Fruit fly (Drosophila melanogaster): ENCODE data around the gene pins.
A peak's percentile ranks its signal among the peaks of the same experiment; 100 is the strongest.

The pins gene

DNA sequence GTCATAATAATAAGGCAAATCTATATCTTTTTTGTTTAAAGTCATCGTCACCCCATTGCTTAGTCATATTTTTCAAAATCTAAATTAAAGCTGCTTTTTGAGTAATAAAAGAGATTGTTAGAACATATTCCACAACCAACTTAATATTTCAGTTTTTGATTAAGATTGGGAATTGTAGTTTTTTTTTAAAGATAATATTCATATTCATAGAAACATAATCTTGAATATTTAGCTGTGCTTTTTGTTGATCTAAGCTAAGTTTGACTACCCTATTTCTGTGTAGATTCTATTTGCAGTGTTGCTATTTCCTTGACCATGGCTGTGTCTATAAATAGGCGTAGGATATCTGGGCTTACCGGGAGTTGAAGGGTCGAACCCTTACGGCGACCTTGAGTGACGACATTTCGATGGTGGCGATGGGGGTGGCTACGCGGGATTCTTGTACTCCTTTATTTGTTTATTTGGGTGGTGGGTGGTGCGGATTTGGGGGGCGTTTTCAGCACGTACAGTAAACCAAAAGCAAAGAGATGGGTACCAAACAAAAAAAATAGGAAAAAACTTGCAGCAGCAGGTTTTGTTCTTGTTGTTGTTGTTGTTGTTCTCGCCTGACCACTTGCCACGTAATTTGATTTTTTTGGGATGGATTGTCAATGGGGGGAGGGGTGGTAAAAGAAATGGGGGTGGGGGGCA is 24.5 kb upstream of the pins start (continued):
- peak; percentile 18 for TF ChIP-seq CG3281 (GFP tag; optimal IDR thresholded peaks at IDR 0.05)
- no peak for TF ChIP-seq CG1024 (GFP tag; IDR thresholded peaks at IDR 0.05)
- TF ChIP-seq lilli (GFP tag; optimal IDR thresholded peaks at IDR 0.05) = no peak
- TF ChIP-seq knrl (GFP tag; IDR thresholded peaks at IDR 0.05; ENCODE audit: partially characterized antibody) = no peak
- TF ChIP-seq CG3726 (GFP tag; IDR thresholded peaks at IDR 0.05) = no peak
- no peak for TF ChIP-seq CG12219 (GFP tag; optimal IDR thresholded peaks at IDR 0.05)
- TF ChIP-seq CG1647 (GFP tag; optimal IDR thresholded peaks at IDR 0.05) = no peak
- no peak for TF ChIP-seq CG5180 (GFP tag; optimal IDR thresholded peaks at IDR 0.05)
- no peak for TF ChIP-seq CG2875 (GFP tag; optimal IDR thresholded peaks at IDR 0.05)
- TF ChIP-seq otp (GFP tag; IDR thresholded peaks at IDR 0.05) = no peak
- TF ChIP-seq CG11085 (GFP tag; IDR thresholded peaks at IDR 0.05) = no peak
- TF ChIP-seq CG17612 (GFP tag; IDR thresholded peaks at IDR 0.05) = no peak
- TF ChIP-seq sima (GFP tag; optimal IDR thresholded peaks at IDR 0.05) = no peak
- no peak for TF ChIP-seq dysf (GFP tag; IDR thresholded peaks at IDR 0.05)
- TF ChIP-seq CG18599 (GFP tag; optimal IDR thresholded peaks at IDR 0.05) = peak; percentile 19
- TF ChIP-seq HmgD (GFP tag; optimal IDR thresholded peaks at IDR 0.05) = no peak
- TF ChIP-seq sqz (GFP tag; optimal IDR thresholded peaks at IDR 0.05) = peak; percentile 81
- TF ChIP-seq gsb-n (tag; optimal IDR thresholded peaks at IDR 0.05) = no peak
- no peak for TF ChIP-seq CG2116 (GFP tag; optimal IDR thresholded peaks at IDR 0.05)
- TF ChIP-seq CG13624 (GFP tag; optimal IDR thresholded peaks at IDR 0.05) = no peak
- no peak for TF ChIP-seq Doc3 (GFP tag; IDR thresholded peaks at IDR 0.05; ENCODE audit: partially characterized antibody)
- no peak for TF ChIP-seq Lhr (GFP tag; optimal IDR thresholded peaks at IDR 0.05)
- no peak for TF ChIP-seq CG14860 (GFP tag; IDR thresholded peaks at IDR 0.05; ENCODE audit: partially characterized antibody)
- no peak for TF ChIP-seq H15 (GFP tag; IDR thresholded peaks at IDR 0.05)
- TF ChIP-seq HmgZ (tag; optimal IDR thresholded peaks at IDR 0.05) = no peak
- no peak for TF ChIP-seq rib (GFP tag; IDR thresholded peaks at IDR 0.05)
- no peak for TF ChIP-seq dpn (GFP tag; optimal IDR thresholded peaks at IDR 0.05)
- TF ChIP-seq Xbp1 (GFP tag; optimal IDR thresholded peaks at IDR 0.05) = no peak
- TF ChIP-seq CG10431 (GFP tag; optimal IDR thresholded peaks at IDR 0.05) = no peak
- no peak for TF ChIP-seq Sox100B (GFP tag; optimal IDR thresholded peaks at IDR 0.05)
- TF ChIP-seq CG12744 (GFP tag; optimal IDR thresholded peaks at IDR 0.05) = no peak
- TF ChIP-seq CG2129 (GFP tag; IDR thresholded peaks at IDR 0.05; ENCODE audit: partially characterized antibody) = no peak
- peak in 1 of 2 experiments; percentile 28 for TF ChIP-seq Hr51 (GFP tag; optimal IDR thresholded peaks at IDR 0.05)
- TF ChIP-seq oc (tag; optimal IDR thresholded peaks at IDR 0.05) = no peak
- TF ChIP-seq gem (tag; optimal IDR thresholded peaks at IDR 0.05) = peak; percentile 49
- no peak for TF ChIP-seq dmrt11E (tag; optimal IDR thresholded peaks at IDR 0.05)
- no peak for TF ChIP-seq CG8290 (GFP tag; optimal IDR thresholded peaks at IDR 0.05)
- TF ChIP-seq CG8290 (tag; optimal IDR thresholded peaks at IDR 0.05) = peak in 1 of 2 experiments; percentile 5
- TF ChIP-seq Blimp-1 (GFP tag; optimal IDR thresholded peaks at IDR 0.05) = no peak
- TF ChIP-seq CG14050 (GFP tag; IDR thresholded peaks at IDR 0.05) = no peak
- TF ChIP-seq CG10366 (GFP tag; IDR thresholded peaks at IDR 0.05) = no peak
- peak; percentile 4 for TF ChIP-seq ATbp (GFP tag; optimal IDR thresholded peaks at IDR 0.05)
- TF ChIP-seq seq (GFP tag; IDR thresholded peaks at IDR 0.05) = 0 out of 2 replicates have a peak, but pooled peaks have one; percentile 22
- peak; percentile 32 for TF ChIP-seq grau (tag; optimal IDR thresholded peaks at IDR 0.05)
- no peak for TF ChIP-seq emc (GFP tag; optimal IDR thresholded peaks at IDR 0.05)
- no peak for TF ChIP-seq nom (GFP tag; optimal IDR thresholded peaks at IDR 0.05)
- TF ChIP-seq CG11695 (GFP tag; IDR thresholded peaks at IDR 0.05) = no peak
- no peak for TF ChIP-seq CG33213 (GFP tag; optimal IDR thresholded peaks at IDR 0.05)
- no peak for TF ChIP-seq Dfd (GFP tag; optimal IDR thresholded peaks at IDR 0.05)
- TF ChIP-seq Ptx1 (GFP tag; IDR thresholded peaks at IDR 0.05) = no peak

All from whole organism, embryonic.